Worm (Caenorhabditis elegans) whole organism, young adult: Measurements from ENCODE around the gene mam-6.
A peak's percentile ranks its signal among the peaks of the same experiment; 100 is the strongest.

Experiments
- F10E7.11 ChIP-seq: sonication (generic microtip); optimal IDR thresholded peaks from 2 replicates; lab custom pipeline; 2017; ENCODE audit warnings: mild to moderate bottlenecking, missing genetic modification characterization, moderate library complexity, missing compliant biosample characterization
- F37B4.10 ChIP-seq: fragments of 200-800 bp; sonication (Bioruptor generic); IDR thresholded peaks from 2 replicates; pipeline ENCODE4 v1.3.6; 2022; ENCODE audit warnings: missing genetic modification characterization, missing compliant biosample characterization
- F57C9.4 ChIP-seq: sonication (generic microtip); optimal IDR thresholded peaks from 2 replicates; lab custom pipeline; 2017; ENCODE audit warnings: mild to moderate bottlenecking, missing genetic modification characterization, missing compliant biosample characterization
- K12H6.12 ChIP-seq: fragments of 200-800 bp; sonication (Bioruptor generic); optimal IDR thresholded peaks from 2 replicates; lab custom pipeline; 2018; ENCODE audit warnings: mild to moderate bottlenecking, missing genetic modification characterization, missing compliant biosample characterization
- T26A5.8 ChIP-seq: sonication (generic microtip); optimal IDR thresholded peaks from 2 replicates; lab custom pipeline; 2016; ENCODE audit warnings: missing genetic modification characterization, missing compliant biosample characterization
- Y53F4B.3 ChIP-seq: fragments of 200-800 bp; sonication (Bioruptor generic); IDR thresholded peaks from 2 replicates; pipeline ENCODE4 v1.3.6; 2022; ENCODE audit warnings: missing genetic modification reagents, missing genetic modification characterization, missing compliant biosample characterization
- Y67H2A.10 ChIP-seq: fragments of 200-800 bp; sonication (Bioruptor generic); conservative IDR thresholded peaks from 2 replicates; pipeline ENCODE4 v1.3.6; 2022; ENCODE audit warnings: missing genetic modification reagents, missing genetic modification characterization, missing compliant biosample characterization
- attf-5 ChIP-seq: fragments of 200-800 bp; sonication (Bioruptor generic); optimal IDR thresholded peaks from 2 replicates; lab custom pipeline; 2018; ENCODE audit warnings: mild to moderate bottlenecking, missing genetic modification characterization, missing compliant biosample characterization
- attf-6 ChIP-seq: fragments of 200-800 bp; sonication (Bioruptor generic); IDR thresholded peaks from 2 replicates; pipeline ENCODE4 v1.3.6; 2022; ENCODE audit warnings: missing genetic modification reagents, missing genetic modification characterization, missing compliant biosample characterization
- ccch-3 ChIP-seq: fragments of 200-800 bp; sonication (Bioruptor generic); optimal IDR thresholded peaks from 2 replicates; lab custom pipeline; 2018; ENCODE audit warnings: mild to moderate bottlenecking, missing genetic modification characterization, missing compliant biosample characterization
- cebp-2 ChIP-seq: fragments of 200-800 bp; sonication (Bioruptor generic); IDR thresholded peaks from 2 replicates; pipeline ENCODE4 v1.3.6; 2022; ENCODE audit warnings: missing genetic modification characterization, missing compliant biosample characterization
- ceh-27 ChIP-seq: fragments of 200-800 bp; sonication (Bioruptor generic); optimal IDR thresholded peaks from 2 replicates; lab custom pipeline; 2018; ENCODE audit warnings: mild to moderate bottlenecking, missing genetic modification characterization, moderate library complexity, missing compliant biosample characterization
- ceh-58 ChIP-seq: fragments of 200-800 bp; sonication (Bioruptor generic); IDR thresholded peaks from 2 replicates; pipeline ENCODE4 v1.3.6; 2022; ENCODE audit warnings: missing genetic modification characterization, missing compliant biosample characterization
- chd-7 ChIP-seq: sonication (generic microtip); optimal IDR thresholded peaks from 2 replicates; lab custom pipeline; 2016; ENCODE audit warnings: mild to moderate bottlenecking, missing genetic modification characterization, moderate library complexity, missing compliant biosample characterization
- dox-1 ChIP-seq: fragments of 200-800 bp; sonication (Bioruptor generic); IDR thresholded peaks from 2 replicates; pipeline ENCODE4 v1.3.6; 2022; ENCODE audit warnings: missing genetic modification reagents, missing genetic modification characterization, missing compliant biosample characterization
- efl-1 ChIP-seq: fragments of 150-350 bp; optimal IDR thresholded peaks from 2 replicates; lab custom pipeline; 2014; ENCODE audit warnings: missing biosample characterization, missing genetic modification reagents, missing genetic modification characterization
- fkh-3 ChIP-seq: sonication (generic microtip); optimal IDR thresholded peaks from 2 replicates; lab custom pipeline; 2016; ENCODE audit warnings: mild to moderate bottlenecking, missing genetic modification characterization, missing compliant biosample characterization
- gei-17 ChIP-seq: fragments of 200-800 bp; sonication (Bioruptor generic); optimal IDR thresholded peaks from 2 replicates; lab custom pipeline; 2018; ENCODE audit warnings: mild to moderate bottlenecking, missing genetic modification characterization, missing compliant biosample characterization
- hlh-12 ChIP-seq: sonication (generic microtip); optimal IDR thresholded peaks from 2 replicates; lab custom pipeline; 2016; ENCODE audit warnings: missing genetic modification characterization, missing compliant biosample characterization
- hlh-26 ChIP-seq: fragments of 200-800 bp; sonication (Bioruptor generic); conservative IDR thresholded peaks from 2 replicates; pipeline ENCODE4 v1.3.6; 2022; ENCODE audit warnings: missing genetic modification reagents, missing genetic modification characterization, missing compliant biosample characterization
- hmg-1.2 ChIP-seq: fragments of 200-800 bp; sonication (Bioruptor generic); IDR thresholded peaks from 2 replicates; pipeline ENCODE4 v1.3.6; 2022; ENCODE audit warnings: missing genetic modification reagents, missing genetic modification characterization, missing compliant biosample characterization
- madf-6 ChIP-seq: fragments of 200-800 bp; sonication (Bioruptor generic); IDR thresholded peaks from 2 replicates; pipeline ENCODE4 v1.3.6; 2022; ENCODE audit warnings: missing genetic modification reagents, missing genetic modification characterization, missing compliant biosample characterization
- mcd-1 ChIP-seq: fragments of 200-800 bp; sonication (Bioruptor generic); IDR thresholded peaks from 2 replicates; pipeline ENCODE4 v1.3.6; 2022; ENCODE audit warnings: missing genetic modification reagents, missing genetic modification characterization, missing compliant biosample characterization
- mel-28 ChIP-seq: sonication (generic microtip); optimal IDR thresholded peaks from 2 replicates; lab custom pipeline; 2016; ENCODE audit warnings: borderline replicate concordance, mild to moderate bottlenecking, missing genetic modification characterization, missing compliant biosample characterization
- nhr-179 ChIP-seq: sonication (generic microtip); optimal IDR thresholded peaks from 2 replicates; lab custom pipeline; 2016; ENCODE audit warnings: mild to moderate bottlenecking, missing genetic modification characterization, missing compliant biosample characterization
- nhr-80 ChIP-seq: sonication (generic microtip); optimal IDR thresholded peaks from 2 replicates; lab custom pipeline; 2016; ENCODE audit warnings: missing genetic modification characterization, missing compliant biosample characterization
- rec-8 ChIP-seq, 2 experiments: sonication (generic microtip); optimal IDR thresholded peaks; 2 replicates each; lab custom pipeline; 2016; ENCODE audit warnings: mild to moderate bottlenecking in 2 of 2, missing genetic modification characterization in 2 of 2, missing genetic modification reagents in 2 of 2, missing genotype in 2 of 2, missing biosample characterization in 1 of 2, missing compliant biosample characterization in 1 of 2, moderate library complexity in 1 of 2
- snpc-1.1 ChIP-seq: sonication (generic microtip); optimal IDR thresholded peaks from 2 replicates; lab custom pipeline; 2017; ENCODE audit warnings: missing genetic modification characterization, mild to moderate bottlenecking, missing compliant biosample characterization, antibody characterized with exemption, moderate library complexity, missing genotype, missing genetic modification reagents; ENCODE audit not compliant: insufficient read depth
- tbp1 ChIP-seq: fragments of 200-800 bp; sonication (Bioruptor generic); optimal IDR thresholded peaks from 2 replicates; lab custom pipeline; 2018; ENCODE audit warnings: mild to moderate bottlenecking, missing genetic modification characterization, missing compliant biosample characterization
- unc-62 ChIP-seq: fragments of 150-350 bp; optimal IDR thresholded peaks from 2 replicates; lab custom pipeline; 2014; ENCODE audit warnings: missing biosample characterization, missing genetic modification reagents, missing genetic modification characterization
- ztf-18 ChIP-seq: sonication (generic microtip); optimal IDR thresholded peaks from 2 replicates; lab custom pipeline; 2016; ENCODE audit warnings: missing genotype, mild to moderate bottlenecking, missing genetic modification characterization, missing compliant biosample characterization
- ztf-28 ChIP-seq: fragments of 200-800 bp; sonication (Bioruptor generic); IDR thresholded peaks from 2 replicates; pipeline ENCODE4 v1.3.6; 2022; ENCODE audit warnings: missing genetic modification reagents, missing genetic modification characterization, missing compliant biosample characterization

Gene mam-6

DNA sequence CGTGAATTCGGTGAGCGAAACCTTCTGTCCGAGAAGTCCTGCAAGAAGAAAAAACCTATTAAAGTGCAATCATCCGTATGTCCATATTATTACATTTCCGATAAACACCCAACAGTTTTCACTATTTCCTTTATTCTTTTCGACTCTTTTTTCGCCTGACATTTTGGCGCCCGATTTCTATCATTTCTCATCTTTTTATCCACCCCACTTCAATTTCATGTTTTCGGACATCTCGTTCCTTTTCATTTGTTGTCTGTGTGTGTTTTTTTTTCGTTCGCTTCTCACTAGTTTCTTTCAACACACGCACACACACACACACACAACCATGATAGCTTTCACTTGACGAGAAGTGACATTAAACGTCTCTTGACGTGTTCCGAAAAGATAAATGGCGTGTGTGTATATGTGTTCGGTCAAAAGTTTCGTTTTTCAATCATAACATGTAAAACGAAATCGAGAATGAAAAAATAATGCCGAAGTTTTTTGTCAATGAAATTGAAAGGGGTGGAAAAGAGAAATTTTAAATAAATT is 35.9 kb upstream of the mam-6 start:
- no peak for TF ChIP-seq Y53F4B.3 (GFP tag; lab: Robert Waterston, UW)
- TF ChIP-seq T26A5.8 (tag; lab: Kevin White, UChicago): no peak
- no peak for TF ChIP-seq nhr-179 (tag; lab: Kevin White, UChicago)
- TF ChIP-seq hlh-12 (tag; lab: Kevin White, UChicago): no peak
- TF ChIP-seq K12H6.12 (tag; lab: Kevin White, UChicago): no peak
- no peak for TF ChIP-seq efl-1
- TF ChIP-seq ztf-18 (tag; lab: Kevin White, UChicago): no peak

DNA sequence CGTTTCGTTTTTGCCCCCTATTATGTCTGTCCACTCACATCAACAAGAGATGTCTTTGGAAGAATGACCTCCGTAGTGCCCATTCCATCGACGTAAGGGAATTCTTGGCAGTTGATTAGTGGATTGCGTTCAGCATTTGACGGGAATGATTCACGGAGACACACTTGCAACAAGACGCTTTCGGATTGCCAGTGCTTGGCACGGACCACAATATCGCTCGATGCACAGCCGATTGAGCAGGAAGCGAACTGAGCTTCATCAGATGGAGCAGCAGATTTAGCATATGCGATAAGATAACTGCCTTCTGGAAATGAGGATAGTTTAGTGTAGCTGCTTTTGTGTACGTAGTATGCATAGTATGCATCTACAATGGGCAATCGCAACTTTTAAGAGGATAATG is 34.3 kb upstream of the mam-6 start:
- TF ChIP-seq fkh-3 (no peak), cebp-2 (0 out of 2 replicates have a peak, but pooled peaks have one; percentile 24)

DNA sequence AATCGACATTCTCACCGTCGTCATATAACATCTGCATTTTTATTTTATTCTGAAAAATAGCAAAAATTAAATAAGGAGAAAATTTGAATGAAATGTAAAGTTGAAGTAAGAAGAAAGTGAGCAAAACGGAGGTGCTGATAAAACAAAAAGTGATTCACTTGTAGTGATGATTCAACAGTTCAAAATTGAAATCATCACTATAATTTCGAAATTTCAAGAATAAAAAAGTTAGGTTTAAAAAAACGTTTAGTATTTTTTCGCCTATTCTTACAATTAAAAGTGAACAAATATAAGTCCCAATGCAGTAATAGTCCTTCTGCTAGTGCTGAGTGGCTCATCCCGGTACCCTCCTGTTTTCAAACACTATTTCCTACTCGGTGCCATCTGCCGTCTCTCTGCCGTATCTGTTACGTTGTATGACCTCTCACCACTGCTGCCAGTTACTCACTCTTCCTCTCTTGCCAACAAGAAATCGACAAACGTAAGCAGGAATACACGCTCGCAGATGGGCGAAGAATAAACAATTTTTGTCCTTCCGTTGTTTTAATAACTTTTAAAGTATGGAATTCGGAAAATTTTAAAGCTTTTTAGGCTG is 31.3 kb upstream of the mam-6 start, which contains the start of gene dhhc-1:
Gene dhhc-1 (minus strand): TSS at position 51 of the 595 bp plus-strand sequence.
- TF ChIP-seq mcd-1 (GFP tag; lab: Robert Waterston, UW): no peak
- no peak for TF ChIP-seq chd-7 (tag; lab: Kevin White, UChicago)
- no peak for TF ChIP-seq attf-6 (GFP tag; lab: Robert Waterston, UW)
- peak; percentile 54 for TF ChIP-seq ceh-27 (GFP tag; lab: Kevin White, UChicago)
- TF ChIP-seq dox-1 (GFP tag; lab: Robert Waterston, UW): peak; percentile 54; the same call in 1 of the 2 replicates
- TF ChIP-seq snpc-1.1: no peak
- no peak for TF ChIP-seq F37B4.10 (GFP tag; lab: Robert Waterston, UW)
- TF ChIP-seq hlh-26 (GFP tag; lab: Robert Waterston, UW): no peak
- peak; percentile 84 for TF ChIP-seq hmg-1.2 (GFP tag; lab: Robert Waterston, UW)
- TF ChIP-seq nhr-80 (tag; lab: Kevin White, UChicago): peak; percentile 56

DNA sequence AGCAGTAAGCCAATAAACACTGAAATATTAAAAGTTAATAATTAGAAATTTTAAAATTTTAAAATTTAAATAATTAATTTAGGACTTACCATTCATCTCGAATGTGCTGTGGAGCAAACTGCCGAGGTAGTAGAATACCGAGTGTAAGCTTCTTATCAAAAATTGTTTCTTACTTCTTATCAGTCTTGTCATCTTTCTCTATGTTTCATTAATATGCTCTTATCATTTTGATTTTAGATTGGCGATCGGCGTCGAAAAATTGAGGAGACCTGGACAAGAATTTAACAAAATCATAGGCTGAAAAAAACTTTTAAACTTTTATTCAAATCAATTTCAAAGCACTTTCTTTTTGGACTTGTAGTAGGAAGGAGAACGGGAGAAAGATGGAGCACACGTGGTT is 28.6 kb upstream of the mam-6 start, which contains the start of gene F09B12.3:
Gene F09B12.3 (minus strand): TSS at position 192 of the 400 bp plus-strand sequence.
- no peak for TF ChIP-seq Y67H2A.10
- TF ChIP-seq attf-5 (GFP tag; lab: Kevin White, UChicago): no peak
- peak; percentile 54 for TF ChIP-seq nhr-80 (tag; lab: Kevin White, UChicago)

DNA sequence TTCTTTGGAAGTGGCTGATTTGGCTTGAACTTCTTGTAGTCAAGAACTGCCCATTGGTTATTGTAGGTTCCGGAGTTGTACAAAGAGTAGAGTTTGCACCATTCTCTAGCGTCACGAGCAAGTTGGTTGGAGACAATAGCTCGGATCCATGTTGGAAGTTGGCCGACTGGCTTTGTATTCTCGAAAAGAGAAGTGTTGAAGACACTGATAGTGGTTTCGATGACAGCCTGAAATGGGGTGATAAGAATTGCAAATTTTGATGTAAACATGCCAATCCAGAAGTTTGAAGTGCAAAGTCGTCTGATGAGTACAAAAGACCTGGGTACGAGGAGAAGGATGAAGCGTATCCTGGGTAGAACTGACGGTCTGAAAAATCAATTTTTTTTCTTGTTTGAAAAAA is 27.1 kb upstream of the mam-6 start:
- TF ChIP-seq madf-6 (GFP tag; lab: Robert Waterston, UW) (no peak), nhr-80 (tag; lab: Kevin White, UChicago) (peak; percentile 62), rec-8 (tag; optimal IDR thresholded peaks at IDR 0.05; lab: Kevin White, UChicago) (no peak)

DNA sequence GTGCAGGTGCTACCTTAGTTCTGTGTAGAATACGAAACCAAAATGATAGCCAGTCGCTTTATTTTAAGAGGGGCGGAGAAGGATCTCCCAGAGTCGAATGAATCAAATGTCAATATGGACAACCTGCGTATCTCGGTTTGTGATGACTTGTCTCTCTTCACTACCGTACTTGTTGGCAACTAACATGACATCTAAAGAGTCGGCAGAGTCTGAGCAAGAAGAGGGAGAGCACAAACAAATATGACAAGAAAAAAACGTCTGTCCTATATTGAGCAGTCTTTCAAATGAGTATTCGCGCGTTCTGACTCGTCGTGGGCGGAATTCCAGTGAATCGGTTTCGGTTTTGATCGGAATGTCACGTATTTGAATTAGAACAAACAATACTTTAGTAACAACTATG is 25.8 kb upstream of the mam-6 start, which contains the start of gene F09B12.7:
Gene F09B12.7 (minus strand): TSS at position 101 of the 400 bp plus-strand sequence.
- TF ChIP-seq F57C9.4 (tag; lab: Kevin White, UChicago) (no peak), hmg-1.2 (GFP tag; lab: Robert Waterston, UW) (no peak), ccch-3 (GFP tag; lab: Kevin White, UChicago) (no peak), tbp1 (no peak), F10E7.11 (tag; lab: Kevin White, UChicago) (no peak), chd-7 (tag; lab: Kevin White, UChicago) (no peak), ceh-58 (GFP tag; lab: Robert Waterston, UW) (no peak), hlh-26 (GFP tag; lab: Robert Waterston, UW) (no peak), ztf-28 (GFP tag; lab: Robert Waterston, UW) (no peak), snpc-1.1 (no peak), unc-62 (no peak), hlh-12 (tag; lab: Kevin White, UChicago) (no peak), gei-17 (GFP tag; lab: Kevin White, UChicago) (no peak), mel-28 (tag; lab: Kevin White, UChicago) (no peak)
